Fruit fly (Drosophila melanogaster): ENCODE results near the gene CG9674.

dm6 chr3L:16746586-16747383 is 60.7 kb downstream of the CG9674 start:
- TF ChIP-seq CTCF (optimal IDR thresholded peaks at IDR 0.05) (no peak), CG8478 (optimal IDR thresholded peaks at IDR 0.05) (no peak)
